Worm (Caenorhabditis elegans) whole organism, L3 larva: ENCODE measurements around the gene ZC132.11.

Experiments used
- R02D3.7 ChIP-seq: fragments of 150-350 bp; optimal IDR thresholded peaks from 2 replicates; lab custom pipeline; 2014; ENCODE audit warnings: missing biosample characterization, missing genetic modification characterization
- ZK546.5 ChIP-seq: sonication (generic microtip); optimal IDR thresholded peaks from 2 replicates; lab custom pipeline; 2017; ENCODE audit warnings: missing biosample characterization, missing genetic modification characterization
- aly-2 ChIP-seq: fragments of 150-350 bp; optimal IDR thresholded peaks from 2 replicates; lab custom pipeline; 2014; ENCODE audit warnings: missing biosample characterization, missing genetic modification characterization
- ama-1 ChIP-seq: fragments of 150-350 bp; optimal IDR thresholded peaks from 2 replicates; lab custom pipeline; 2018
- ceh-16 ChIP-seq: sonication (generic microtip); optimal IDR thresholded peaks from 2 replicates; lab custom pipeline; 2017; ENCODE audit warnings: missing biosample characterization, missing genetic modification characterization
- ceh-28 ChIP-seq: fragments of 150-350 bp; optimal IDR thresholded peaks from 2 replicates; lab custom pipeline; 2014; ENCODE audit warnings: missing biosample characterization, missing genetic modification reagents, missing genetic modification characterization
- ceh-82 ChIP-seq: fragments of 150-350 bp; optimal IDR thresholded peaks from 2 replicates; lab custom pipeline; 2014; ENCODE audit warnings: missing biosample characterization, missing genetic modification characterization
- ceh-9 ChIP-seq: sonication (generic microtip); optimal IDR thresholded peaks from 2 replicates; lab custom pipeline; 2018; ENCODE audit warnings: missing biosample characterization, missing genetic modification characterization
- daf-12 ChIP-seq: fragments of 150-350 bp; optimal IDR thresholded peaks from 2 replicates; lab custom pipeline; 2014; ENCODE audit warnings: missing biosample characterization, missing genetic modification reagents, missing genetic modification characterization
- egl-27 ChIP-seq: sonication (generic microtip); optimal IDR thresholded peaks from 4 replicates; lab custom pipeline; 2017; ENCODE audit warnings: missing biosample characterization, missing genetic modification reagents, missing genetic modification characterization
- egl-5 ChIP-seq: fragments of 150-350 bp; optimal IDR thresholded peaks from 2 replicates; lab custom pipeline; 2017; ENCODE audit warnings: missing biosample characterization, missing genetic modification reagents, missing genetic modification characterization, inconsistent platforms
- elt-1 ChIP-seq: fragments of 150-350 bp; optimal IDR thresholded peaks from 2 replicates; lab custom pipeline; 2014; ENCODE audit warnings: missing biosample characterization, missing genetic modification characterization
- elt-2 ChIP-seq: sonication (generic microtip); optimal IDR thresholded peaks from 2 replicates; lab custom pipeline; 2016; ENCODE audit warnings: missing genetic modification reagents, mild to moderate bottlenecking, missing genetic modification characterization, missing compliant biosample characterization
- elt-3 ChIP-seq, 3 experiments: fragments of 150-350 bp in 1 of 3; sonication (generic microtip) in 2 of 3; optimal IDR thresholded peaks; 2 replicates in 2 of 3; 4 replicates in 1 of 3; lab custom pipeline; 2014 to 2017; ENCODE audit warnings: missing biosample characterization in 3 of 3, missing genetic modification characterization in 3 of 3
- eor-1 ChIP-seq, 2 experiments: fragments of 150-350 bp; optimal IDR thresholded peaks; 2 replicates each; lab custom pipeline; 2014 to 2018; ENCODE audit warnings: missing biosample characterization in 2 of 2, missing genetic modification characterization in 2 of 2
- fkh-10 ChIP-seq: sonication (generic microtip); optimal IDR thresholded peaks from 2 replicates; lab custom pipeline; 2017; ENCODE audit warnings: missing biosample characterization, missing genetic modification reagents, missing genetic modification characterization
- fkh-2 ChIP-seq: fragments of 150-350 bp; optimal IDR thresholded peaks from 2 replicates; lab custom pipeline; 2014; ENCODE audit warnings: missing biosample characterization, missing genetic modification reagents, missing genetic modification characterization
- fos-1 ChIP-seq: fragments of 150-350 bp; optimal IDR thresholded peaks from 2 replicates; lab custom pipeline; 2014; ENCODE audit warnings: missing biosample characterization, missing genetic modification characterization
- hmg-11 ChIP-seq: sonication (generic microtip); optimal IDR thresholded peaks from 2 replicates; lab custom pipeline; 2016; ENCODE audit warnings: missing genetic modification characterization, missing compliant biosample characterization
- jun-1 ChIP-seq: fragments of 150-350 bp; optimal IDR thresholded peaks from 2 replicates; lab custom pipeline; 2014; ENCODE audit warnings: missing biosample characterization, missing genetic modification reagents, missing genetic modification characterization
- lin-15B ChIP-seq: fragments of 150-350 bp; optimal IDR thresholded peaks from 2 replicates; lab custom pipeline; 2014; ENCODE audit warnings: missing biosample characterization, missing genetic modification characterization
- lin-39 ChIP-seq: fragments of 150-350 bp; optimal IDR thresholded peaks from 2 replicates; lab custom pipeline; 2018; ENCODE audit warnings: missing biosample characterization, missing genetic modification reagents, missing genetic modification characterization
- lsy-12 ChIP-seq: sonication (generic microtip); optimal IDR thresholded peaks from 2 replicates; lab custom pipeline; 2016; ENCODE audit warnings: mild to moderate bottlenecking, missing genetic modification characterization, missing compliant biosample characterization
- mdl-1 ChIP-seq: fragments of 150-350 bp; optimal IDR thresholded peaks from 2 replicates; lab custom pipeline; 2014; ENCODE audit warnings: missing biosample characterization, missing genetic modification characterization
- mml-1 ChIP-seq: fragments of 150-350 bp; sonication (generic microtip); optimal IDR thresholded peaks from 3 replicates; lab custom pipeline; 2014; ENCODE audit warnings: missing biosample characterization, missing genetic modification characterization
- nfya-1 ChIP-seq: sonication (generic microtip); optimal IDR thresholded peaks from 2 replicates; lab custom pipeline; 2017; ENCODE audit warnings: missing genetic modification characterization, mild to moderate bottlenecking, missing compliant biosample characterization, antibody characterized with exemption, moderate library complexity; ENCODE audit not compliant: insufficient read depth
- nhr-11 ChIP-seq: fragments of 150-350 bp; optimal IDR thresholded peaks from 2 replicates; lab custom pipeline; 2014; ENCODE audit warnings: missing biosample characterization, missing genetic modification characterization
- nhr-12 ChIP-seq: fragments of 150-350 bp; optimal IDR thresholded peaks from 2 replicates; lab custom pipeline; 2014; ENCODE audit warnings: missing biosample characterization, missing genetic modification characterization
- nhr-23 ChIP-seq: fragments of 150-350 bp; optimal IDR thresholded peaks from 2 replicates; lab custom pipeline; 2014; ENCODE audit warnings: missing biosample characterization, missing genetic modification reagents, missing genetic modification characterization
- nhr-237 ChIP-seq: fragments of 150-350 bp; optimal IDR thresholded peaks from 2 replicates; lab custom pipeline; 2014; ENCODE audit warnings: missing biosample characterization, missing genetic modification characterization
- nhr-25 ChIP-seq: sonication (generic microtip); optimal IDR thresholded peaks from 2 replicates; lab custom pipeline; 2017; ENCODE audit warnings: missing biosample characterization, missing genetic modification characterization
- nhr-28 ChIP-seq: fragments of 150-350 bp; optimal IDR thresholded peaks from 2 replicates; lab custom pipeline; 2014; ENCODE audit warnings: missing biosample characterization, missing genetic modification characterization
- nhr-43 ChIP-seq: sonication (generic microtip); optimal IDR thresholded peaks from 2 replicates; lab custom pipeline; 2016; ENCODE audit warnings: mild to moderate bottlenecking, missing genetic modification characterization, missing compliant biosample characterization; ENCODE audit not compliant: poor library complexity, severe bottlenecking
- nhr-67 ChIP-seq: fragments of 150-350 bp; optimal IDR thresholded peaks from 2 replicates; lab custom pipeline; 2014; ENCODE audit warnings: missing biosample characterization, missing genetic modification characterization
- nhr-76 ChIP-seq: fragments of 150-350 bp; sonication (generic microtip); optimal IDR thresholded peaks from 5 replicates; lab custom pipeline; 2014; ENCODE audit warnings: missing biosample characterization, missing genetic modification characterization
- nhr-77 ChIP-seq: fragments of 150-350 bp; optimal IDR thresholded peaks from 2 replicates; lab custom pipeline; 2014; ENCODE audit warnings: missing biosample characterization, missing genetic modification characterization
- pha-4 ChIP-seq: fragments of 150-350 bp; optimal IDR thresholded peaks from 2 replicates; lab custom pipeline; 2014; ENCODE audit warnings: missing biosample characterization, missing genetic modification reagents, missing genetic modification characterization
- pqm-1 ChIP-seq: fragments of 150-350 bp; optimal IDR thresholded peaks from 2 replicates; lab custom pipeline; 2017; ENCODE audit warnings: missing biosample characterization, missing genetic modification characterization, inconsistent platforms
- sea-2 ChIP-seq: fragments of 150-350 bp; sonication (generic microtip); optimal IDR thresholded peaks from 4 replicates; lab custom pipeline; 2014; ENCODE audit warnings: missing biosample characterization, missing genetic modification reagents, missing genetic modification characterization
- skn-1 ChIP-seq: fragments of 150-350 bp; optimal IDR thresholded peaks from 2 replicates; lab custom pipeline; 2014; ENCODE audit warnings: missing biosample characterization, missing genetic modification characterization
- snpc-4 ChIP-seq: fragments of 150-350 bp; optimal IDR thresholded peaks from 2 replicates; lab custom pipeline; 2014; ENCODE audit warnings: missing biosample characterization, missing genetic modification characterization
- tbx-2 ChIP-seq: sonication (generic microtip); optimal IDR thresholded peaks from 2 replicates; lab custom pipeline; 2016; ENCODE audit warnings: mild to moderate bottlenecking, missing genetic modification characterization, missing compliant biosample characterization
- unc-39 ChIP-seq: sonication (generic microtip); optimal IDR thresholded peaks from 4 replicates; lab custom pipeline; 2017; ENCODE audit warnings: missing biosample characterization, missing genetic modification characterization
- unc-62 ChIP-seq: fragments of 150-350 bp; sonication (generic microtip); optimal IDR thresholded peaks from 4 replicates; lab custom pipeline; 2014; ENCODE audit warnings: missing biosample characterization, missing genetic modification reagents, missing genetic modification characterization
- zag-1 ChIP-seq: fragments of 150-350 bp; optimal IDR thresholded peaks from 2 replicates; lab custom pipeline; 2014; ENCODE audit warnings: missing biosample characterization, missing genetic modification characterization
- ztf-11 ChIP-seq: fragments of 150-350 bp; optimal IDR thresholded peaks from 2 replicates; lab custom pipeline; 2014; ENCODE audit warnings: missing biosample characterization, missing genetic modification characterization
- ztf-4 ChIP-seq: fragments of 150-350 bp; optimal IDR thresholded peaks from 2 replicates; lab custom pipeline; 2014; ENCODE audit warnings: missing biosample characterization, missing genetic modification characterization

Gene ZC132.11

ce11 chrV:4298579-4298978 is at the start of gene ZC132.11:
TSS of gene ZC132.11 (minus strand) at chrV:4298679.
- no peak for TF ChIP-seq nhr-43 (tag; lab: Kevin White, UChicago)
- no peak for TF ChIP-seq mml-1 (tag; lab: Kevin White, UChicago)
- TF ChIP-seq ceh-82 (tag; lab: Kevin White, UChicago) = no peak
- no peak for TF ChIP-seq elt-3 (tag; optimal IDR thresholded peaks at IDR 0.05; lab: Kevin White, UChicago)
- TF ChIP-seq zag-1 (tag; lab: Kevin White, UChicago) = no peak
- no peak for TF ChIP-seq lsy-12
- TF ChIP-seq aly-2 = no peak
- no peak for TF ChIP-seq fkh-10 (GFP tag; lab: Kevin White, UChicago)
- no peak for TF ChIP-seq lin-15B (tag; lab: Kevin White, UChicago)
- TF ChIP-seq elt-2 (tag; lab: Kevin White, UChicago) = no peak
- no peak for TF ChIP-seq tbx-2 (tag; lab: Kevin White, UChicago)
- no peak for TF ChIP-seq ztf-11 (tag; lab: Kevin White, UChicago)
- TF ChIP-seq nhr-11 (tag; lab: Kevin White, UChicago) = no peak
- no peak for TF ChIP-seq pqm-1 (tag; lab: Kevin White, UChicago)
- TF ChIP-seq lin-39 (tag; lab: Kevin White, UChicago) = no peak
- TF ChIP-seq ama-1 (lab: Kevin White, UChicago) = no peak
- TF ChIP-seq nhr-28 = no peak

- TF ChIP-seq zag-1 (tag; lab: Kevin White, UChicago) (no peak), ceh-9 (tag; lab: Kevin White, UChicago) (no peak), R02D3.7 (tag; lab: Kevin White, UChicago) (no peak), nhr-12 (no peak), lsy-12 (no peak), mdl-1 (tag; lab: Kevin White, UChicago) (no peak), elt-1 (tag; lab: Kevin White, UChicago) (no peak), nhr-28 (no peak), fkh-10 (GFP tag; lab: Kevin White, UChicago) (no peak), nhr-67 (tag; lab: Kevin White, UChicago) (no peak), hmg-11 (tag; lab: Kevin White, UChicago) (peak; percentile 74), nfya-1 (tag; lab: Kevin White, UChicago) (peak; percentile 78), nhr-43 (tag; lab: Kevin White, UChicago) (no peak), aly-2 (no peak), ztf-11 (tag; lab: Kevin White, UChicago) (no peak), snpc-4 (tag; lab: Kevin White, UChicago) (peak; percentile 1), ceh-82 (tag; lab: Kevin White, UChicago) (no peak), tbx-2 (tag; lab: Kevin White, UChicago) (no peak), jun-1 (tag; lab: Kevin White, UChicago) (no peak), skn-1 (no peak), unc-39 (tag; lab: Kevin White, UChicago) (no peak), nhr-237 (no peak), nhr-25 (tag; lab: Kevin White, UChicago) (peak; percentile 68), ama-1 (lab: Kevin White, UChicago) (peak; percentile 32), pqm-1 (tag; lab: Kevin White, UChicago) (peak; percentile 21), nhr-23 (tag; lab: Kevin White, UChicago) (peak; percentile 42), elt-2 (tag; lab: Kevin White, UChicago) (peak; percentile 35), egl-5 (tag; lab: Kevin White, UChicago) (no peak), lin-15B (tag; lab: Kevin White, UChicago) (peak; percentile 75), elt-3 (tag; optimal IDR thresholded peaks at IDR 0.05; lab: Kevin White, UChicago) (no peak), sea-2 (GFP tag; lab: Kevin White, UChicago) (no peak), unc-62 (GFP tag; lab: Kevin White, UChicago) (no peak), pha-4 (tag; lab: Kevin White, UChicago) (no peak), egl-27 (tag; lab: Kevin White, UChicago) (no peak), ceh-16 (no peak), nhr-77 (no peak), fkh-2 (tag; lab: Kevin White, UChicago) (no peak), daf-12 (tag; lab: Kevin White, UChicago) (no peak), nhr-76 (tag; lab: Kevin White, UChicago) (no peak), eor-1 (tag; optimal IDR thresholded peaks at IDR 0.05; lab: Kevin White, UChicago) (no peak), nhr-11 (tag; lab: Kevin White, UChicago) (no peak), ceh-28 (tag; lab: Kevin White, UChicago) (no peak), mml-1 (tag; lab: Kevin White, UChicago) (no peak), ZK546.5 (tag; lab: Kevin White, UChicago) (no peak), lin-39 (tag; lab: Kevin White, UChicago) (peak; percentile 27), fos-1 (no peak), ztf-4 (tag; lab: Kevin White, UChicago) (no peak)
These were observed 48.3 kb upstream of the ZC132.11 start, which contains the start of gene mcm-7 for ce11 chrV:4346799-4347198. TSS of gene mcm-7 (plus strand) at chrV:4347166.
